Fruit fly (Drosophila melanogaster) whole organism, wandering third instar larva: ENCODE measurements around the gene CG5466.

ENCODE experiments used
- Abd-B ChIP-seq: fragments of >200 bp; optimal IDR thresholded peaks from 2 replicates; lab custom pipeline; 2017; ENCODE audit warnings: missing biosample characterization, missing genetic modification characterization
- CG32264 ChIP-seq: fragments of 200-800 bp; sonication (Bioruptor generic); optimal IDR thresholded peaks from 2 replicates; lab custom pipeline; 2016; ENCODE audit warnings: missing biosample characterization, missing genetic modification characterization
- CG9705 ChIP-seq: fragments of 200-800 bp; sonication (Bioruptor generic); optimal IDR thresholded peaks from 2 replicates; lab custom pipeline; 2018; ENCODE audit warnings: missing biosample characterization, mild to moderate bottlenecking, missing genetic modification characterization
- CrebA ChIP-seq: fragments of 200-800 bp; sonication (Bioruptor generic); optimal IDR thresholded peaks from 2 replicates; lab custom pipeline; 2016; ENCODE audit warnings: missing biosample characterization, mild to moderate bottlenecking, missing genetic modification characterization, borderline replicate concordance
- Dfd ChIP-seq: fragments of >200 bp; optimal IDR thresholded peaks from 2 replicates; lab custom pipeline; 2017; ENCODE audit warnings: missing biosample characterization, missing genetic modification characterization
- Dif ChIP-seq: fragments of 200-275, 200-300 bp; sonication (Bioruptor generic); optimal IDR thresholded peaks from 2 replicates; lab custom pipeline; 2018; ENCODE audit warnings: missing biosample characterization, missing genetic modification characterization; ENCODE audit not compliant: partially characterized antibody
- GATAd ChIP-seq: sonication (Bioruptor generic); optimal IDR thresholded peaks from 2 replicates; lab custom pipeline; 2016; ENCODE audit warnings: missing biosample characterization, missing genetic modification characterization
- HLH106 ChIP-seq: fragments of 200-800 bp; optimal IDR thresholded peaks from 3 replicates; lab custom pipeline; 2019; ENCODE audit warnings: missing biosample characterization, mild to moderate bottlenecking, missing genetic modification characterization, moderate library complexity
- Hnf4 ChIP-seq: fragments of 200-800 bp; sonication (Bioruptor generic); optimal IDR thresholded peaks from 2 replicates; lab custom pipeline; 2016; ENCODE audit warnings: missing biosample characterization, mild to moderate bottlenecking, missing genetic modification characterization
- Hr78 ChIP-seq: fragments of >200 bp; optimal IDR thresholded peaks from 2 replicates; lab custom pipeline; 2017; ENCODE audit warnings: missing biosample characterization, missing genetic modification characterization
- Hr83 ChIP-seq: fragments of 200-300 bp; sonication (Bioruptor generic); optimal IDR thresholded peaks from 2 replicates; lab custom pipeline; 2016; ENCODE audit warnings: missing biosample characterization, mild to moderate bottlenecking, missing genetic modification characterization, moderate library complexity; ENCODE audit not compliant: poor library complexity, severe bottlenecking
- Jra ChIP-seq: sonication (Bioruptor generic); optimal IDR thresholded peaks from 2 replicates; lab custom pipeline; 2016; ENCODE audit warnings: missing biosample characterization, missing genetic modification characterization
- Mio ChIP-seq: sonication (Bioruptor generic); optimal IDR thresholded peaks from 2 replicates; lab custom pipeline; 2016; ENCODE audit warnings: missing biosample characterization, missing genetic modification characterization
- Myc ChIP-seq: fragments of >200 bp; optimal IDR thresholded peaks from 2 replicates; lab custom pipeline; 2017
- N ChIP-seq: fragments of >200 bp; optimal IDR thresholded peaks from 2 replicates; lab custom pipeline; 2018; ENCODE audit warnings: missing biosample characterization, missing external identifiers, missing genetic modification characterization
- OdsH ChIP-seq: fragments of 200-800 bp; sonication (Bioruptor generic); optimal IDR thresholded peaks from 2 replicates; lab custom pipeline; 2016; ENCODE audit warnings: missing biosample characterization, mild to moderate bottlenecking, missing genetic modification characterization
- Rel ChIP-seq, 2 experiments: fragments of 200-800 bp; sonication (Bioruptor generic) in 1 of 2; optimal IDR thresholded peaks; 2 replicates in 1 of 2; 3 replicates in 1 of 2; lab custom pipeline; 2016 to 2019; ENCODE audit warnings: mild to moderate bottlenecking in 2 of 2, missing biosample characterization in 2 of 2, missing genetic modification characterization in 2 of 2, moderate library complexity in 1 of 2
- Sp1 ChIP-seq: fragments of 200-800 bp; sonication (Bioruptor generic); optimal IDR thresholded peaks from 3 replicates; lab custom pipeline; 2019; ENCODE audit warnings: missing biosample characterization, mild to moderate bottlenecking, missing genetic modification characterization, moderate library complexity
- Vsx2 ChIP-seq: fragments of 200-300, 225-300 bp; sonication (Bioruptor generic); optimal IDR thresholded peaks from 2 replicates; lab custom pipeline; 2018; ENCODE audit warnings: missing biosample characterization, missing genetic modification characterization; ENCODE audit not compliant: partially characterized antibody
- br ChIP-seq: fragments of 200-800 bp; sonication (Bioruptor generic); optimal IDR thresholded peaks from 2 replicates; lab custom pipeline; 2016; ENCODE audit warnings: missing biosample characterization, missing genetic modification characterization
- brk ChIP-seq: fragments of 200-800 bp; sonication (Bioruptor generic); optimal IDR thresholded peaks from 2 replicates; lab custom pipeline; 2016; ENCODE audit warnings: missing biosample characterization, mild to moderate bottlenecking, missing genetic modification characterization
- dl ChIP-seq, 2 experiments: fragments of 175-275, 200-275 bp in 1 of 2; fragments of 200-275 bp in 1 of 2; sonication (Bioruptor generic); optimal IDR thresholded peaks; lab custom pipeline; 2018; ENCODE audit warnings: mild to moderate bottlenecking in 2 of 2, missing biosample characterization in 2 of 2, missing genetic modification characterization in 2 of 2, moderate library complexity in 2 of 2; ENCODE audit not compliant: partially characterized antibody in 2 of 2, insufficient read depth in 1 of 2
- dmrt93B ChIP-seq: fragments of 200-800 bp; sonication (Bioruptor generic); optimal IDR thresholded peaks from 2 replicates; lab custom pipeline; 2018; ENCODE audit warnings: missing biosample characterization, mild to moderate bottlenecking, missing genetic modification characterization
- dsf ChIP-seq: sonication (Bioruptor generic); optimal IDR thresholded peaks from 2 replicates; lab custom pipeline; 2016; ENCODE audit warnings: missing biosample characterization, missing genetic modification characterization, borderline replicate concordance
- ey ChIP-seq: fragments of 200-800 bp; sonication (Bioruptor generic); optimal IDR thresholded peaks from 2 replicates; lab custom pipeline; 2016; ENCODE audit warnings: missing biosample characterization, missing genetic modification characterization
- foxo ChIP-seq, 2 experiments: fragments of 200-800 bp; sonication (Bioruptor generic); optimal IDR thresholded peaks; 2 replicates in 1 of 2; 3 replicates in 1 of 2; lab custom pipeline; 2016 to 2017; ENCODE audit warnings: missing biosample characterization in 2 of 2, missing genetic modification characterization in 2 of 2
- fru ChIP-seq: fragments of 200-800 bp; sonication (Bioruptor generic); optimal IDR thresholded peaks from 3 replicates; lab custom pipeline; 2016; ENCODE audit warnings: missing biosample characterization, mild to moderate bottlenecking, missing genetic modification characterization
- h ChIP-seq: fragments of 200-800 bp; sonication (Bioruptor generic); optimal IDR thresholded peaks from 3 replicates; lab custom pipeline; 2016; ENCODE audit warnings: missing biosample characterization, mild to moderate bottlenecking, missing genetic modification characterization
- jim ChIP-seq: fragments of 175-275, 200-325 bp; sonication (Bioruptor generic); optimal IDR thresholded peaks from 2 replicates; lab custom pipeline; 2016; ENCODE audit warnings: missing biosample characterization, mild to moderate bottlenecking, missing genetic modification characterization
- lola ChIP-seq: fragments of >200 bp; optimal IDR thresholded peaks from 2 replicates; lab custom pipeline; 2017; ENCODE audit warnings: missing biosample characterization, missing genetic modification characterization
- pan ChIP-seq: fragments of >200 bp; optimal IDR thresholded peaks from 2 replicates; lab custom pipeline; 2017
- psq ChIP-seq: fragments of 200-800 bp; sonication (Bioruptor generic); optimal IDR thresholded peaks from 3 replicates; lab custom pipeline; 2017; ENCODE audit warnings: missing biosample characterization, mild to moderate bottlenecking, missing genetic modification characterization, moderate library complexity
- rgr ChIP-seq: fragments of 200-800 bp; sonication (Bioruptor generic); optimal IDR thresholded peaks from 3 replicates; lab custom pipeline; 2016; ENCODE audit warnings: missing biosample characterization, mild to moderate bottlenecking, missing genetic modification characterization
- sage ChIP-seq: fragments of 200-800 bp; sonication (Bioruptor generic); optimal IDR thresholded peaks from 2 replicates; lab custom pipeline; 2016; ENCODE audit warnings: missing biosample characterization, mild to moderate bottlenecking, missing genetic modification characterization
- sv ChIP-seq: fragments of 200-800 bp; sonication (Bioruptor generic); optimal IDR thresholded peaks from 3 replicates; lab custom pipeline; 2016; ENCODE audit warnings: missing biosample characterization, missing genetic modification characterization
- tai ChIP-seq: sonication (Bioruptor generic); optimal IDR thresholded peaks from 2 replicates; lab custom pipeline; 2016; ENCODE audit warnings: missing biosample characterization, missing genetic modification characterization
- usp ChIP-seq: fragments of >200 bp; optimal IDR thresholded peaks from 2 replicates; lab custom pipeline; 2017; ENCODE audit warnings: missing biosample characterization, missing genetic modification characterization
- woc ChIP-seq: sonication (Bioruptor generic); optimal IDR thresholded peaks from 2 replicates; lab custom pipeline; 2016; ENCODE audit warnings: missing biosample characterization, mild to moderate bottlenecking, missing genetic modification characterization

Gene CG5466

DNA sequence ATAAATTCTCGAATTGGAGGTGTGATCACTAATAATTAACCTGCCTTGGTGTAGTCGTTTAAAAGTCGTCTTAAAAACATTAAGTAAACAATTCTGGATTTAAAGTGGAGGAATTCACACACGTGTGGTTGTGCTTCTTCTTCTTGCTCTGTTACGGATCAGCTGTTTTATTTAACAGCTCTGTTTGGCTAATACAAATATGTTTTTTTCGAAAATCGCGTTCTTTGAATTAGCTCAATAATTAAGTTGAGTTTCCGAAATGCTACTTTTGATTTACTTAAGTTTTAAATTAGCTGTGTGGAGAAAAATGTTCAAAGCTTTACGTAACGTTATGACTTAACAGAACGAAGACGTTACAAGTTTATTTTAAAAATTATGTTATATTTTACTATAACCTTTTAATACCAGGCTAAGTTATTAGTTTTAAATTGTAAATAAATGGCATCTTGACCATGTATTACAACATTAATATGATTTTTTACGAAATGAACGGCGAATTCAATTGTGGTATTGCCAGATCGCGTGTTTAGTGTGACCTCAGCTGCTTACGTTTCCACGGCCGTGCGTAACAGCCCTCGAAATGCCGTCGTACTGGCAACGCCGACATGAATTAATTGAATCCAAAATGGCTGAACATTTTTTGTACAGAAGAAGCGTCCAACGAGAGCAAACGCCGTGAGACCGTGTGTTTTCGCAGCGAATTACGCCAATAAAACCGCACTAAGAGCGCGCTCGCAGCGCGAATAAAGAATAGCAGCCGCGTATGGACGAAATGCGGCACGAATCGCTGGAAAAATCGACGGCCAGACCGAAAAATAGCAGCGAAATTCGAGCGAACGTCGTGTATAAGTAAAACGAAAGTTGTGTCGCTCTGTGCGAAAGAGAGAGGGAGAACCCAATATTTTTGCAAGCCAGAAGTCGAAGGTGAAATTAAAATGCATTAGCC, 24.9 kb upstream of the CG5466 start, which contains the start of the genes Pus1 and bon:
TSS of gene Pus1 (minus strand) at position 155 of the 946 bp plus-strand sequence.
TSS of gene bon (plus strand) at position 623 of the 946 bp plus-strand sequence.
- TF ChIP-seq Dfd (GFP tag; lab: Kevin White, UChicago) (no peak), CrebA (GFP tag; lab: Kevin White, UChicago) (no peak), sage (GFP tag; lab: Kevin White, UChicago) (peak; percentile 46), Hr78 (GFP tag; lab: Kevin White, UChicago) (no peak), dsf (GFP tag; lab: Kevin White, UChicago) (no peak), Sp1 (peak; percentile 15), pan (lab: Kevin White, UChicago) (no peak), GATAd (no peak), Rel (GFP tag; optimal IDR thresholded peaks at IDR 0.05; lab: Kevin White, UChicago) (no peak), Rel (tag; optimal IDR thresholded peaks at IDR 0.05; lab: Kevin White, UChicago) (peak; percentile 61), ey (GFP tag; lab: Kevin White, UChicago) (no peak), Vsx2 (GFP tag; lab: Kevin White, UChicago) (peak; percentile 89), Hnf4 (GFP tag; lab: Kevin White, UChicago) (peak; percentile 6), br (GFP tag; lab: Kevin White, UChicago) (no peak), brk (GFP tag; lab: Kevin White, UChicago) (peak; percentile 62), h (GFP tag; lab: Kevin White, UChicago) (peak; percentile 36), Abd-B (GFP tag; lab: Kevin White, UChicago) (no peak), Mio (no peak), fru (GFP tag; lab: Kevin White, UChicago) (peak; percentile 1), psq (peak; percentile 40), Myc (lab: Kevin White, UChicago) (peak; percentile 24), tai (GFP tag; lab: Kevin White, UChicago) (no peak), sv (GFP tag; lab: Kevin White, UChicago) (no peak), lola (GFP tag; lab: Kevin White, UChicago) (no peak), N (no peak), Jra (peak; percentile 12), dl (GFP tag; optimal IDR thresholded peaks at IDR 0.05; lab: Kevin White, UChicago; ENCODE audit: insufficient read depth in 1 of 2, partially characterized antibody in 2 of 2) (no peak), jim (GFP tag; lab: Kevin White, UChicago) (no peak), CG9705 (GFP tag; lab: Kevin White, UChicago) (no peak), CG32264 (GFP tag; lab: Kevin White, UChicago) (no peak), Hr83 (GFP tag; lab: Kevin White, UChicago) (peak; percentile 39), Dif (GFP tag; lab: Kevin White, UChicago) (peak; percentile 29), HLH106 (tag; lab: Kevin White, UChicago) (peak; percentile 5), rgr (GFP tag; lab: Kevin White, UChicago) (peak; percentile 30), dmrt93B (GFP tag; lab: Kevin White, UChicago) (no peak), foxo (GFP tag; optimal IDR thresholded peaks at IDR 0.05; lab: Kevin White, UChicago) (peak in 1 of 2 experiments; percentile 59), OdsH (GFP tag; lab: Kevin White, UChicago) (no peak), usp (GFP tag; lab: Kevin White, UChicago) (no peak), woc (no peak)

DNA sequence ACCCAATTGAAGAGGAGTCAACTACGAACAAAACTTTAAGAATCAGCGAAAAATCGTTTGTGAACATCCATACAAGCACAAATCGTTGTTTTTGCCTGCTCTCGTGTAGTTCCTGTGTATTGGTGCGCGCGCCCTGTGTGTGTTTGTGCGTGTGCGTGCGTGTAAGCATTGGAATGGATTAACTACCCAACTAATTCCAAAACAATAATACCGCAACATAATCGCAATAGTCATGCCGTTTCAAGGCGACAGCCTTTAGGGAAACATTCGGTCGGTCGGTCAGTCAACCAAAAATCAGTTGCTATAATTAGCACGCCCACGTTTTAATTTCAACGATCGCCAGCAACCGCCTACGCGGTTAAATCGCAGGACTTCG, 24.2 kb upstream of the CG5466 start:
- TF ChIP-seq lola (GFP tag; lab: Kevin White, UChicago) (no peak), ey (GFP tag; lab: Kevin White, UChicago) (no peak), Myc (lab: Kevin White, UChicago) (no peak), pan (lab: Kevin White, UChicago) (no peak), Dif (GFP tag; lab: Kevin White, UChicago) (no peak), Vsx2 (GFP tag; lab: Kevin White, UChicago) (no peak), Sp1 (no peak), tai (GFP tag; lab: Kevin White, UChicago) (no peak), Rel (GFP tag; optimal IDR thresholded peaks at IDR 0.05; lab: Kevin White, UChicago) (no peak), Rel (tag; optimal IDR thresholded peaks at IDR 0.05; lab: Kevin White, UChicago) (no peak), CG9705 (GFP tag; lab: Kevin White, UChicago) (no peak)
